Worm (Caenorhabditis elegans): ENCODE data around the gene cnc-3.

DNA sequence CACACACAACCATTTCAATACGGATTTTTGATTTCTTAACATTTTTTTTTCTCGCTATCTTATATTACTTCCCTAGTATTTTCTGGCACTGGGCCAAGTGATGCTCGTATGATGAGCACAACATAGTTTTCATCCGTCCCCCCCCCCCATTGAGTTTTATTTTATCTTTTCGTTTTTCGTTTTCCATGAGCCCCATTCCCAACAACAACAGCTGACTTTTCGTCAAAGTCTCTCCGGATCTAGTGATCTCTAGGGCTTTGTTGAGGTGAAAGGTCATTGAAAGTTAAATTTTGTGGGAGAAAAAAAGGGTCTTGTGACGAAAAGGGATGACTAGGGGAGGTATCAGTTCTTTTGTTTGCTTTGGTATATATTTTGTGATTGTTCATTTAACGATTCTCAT, 33.0 kb downstream of the cnc-3 start:
- TF ChIP-seq ztf-11 (tag; optimal IDR thresholded peaks at IDR 0.05) (no peak), nhr-76 (tag; optimal IDR thresholded peaks at IDR 0.05) (no peak), nhr-28 (tag; optimal IDR thresholded peaks at IDR 0.05) (no peak), lin-13 (tag; optimal IDR thresholded peaks at IDR 0.05) (no peak), unc-62 (GFP tag; optimal IDR thresholded peaks at IDR 0.05) (no peak), elt-3 (tag; optimal IDR thresholded peaks at IDR 0.05) (no peak), snpc-4 (tag; optimal IDR thresholded peaks at IDR 0.05) (no peak), elt-1 (tag; optimal IDR thresholded peaks at IDR 0.05; ENCODE audit: borderline replicate concordance, insufficient read depth) (no peak), nhr-12 (tag; optimal IDR thresholded peaks at IDR 0.05) (no peak), nhr-2 (tag; optimal IDR thresholded peaks at IDR 0.05) (no peak), pha-4 (tag; optimal IDR thresholded peaks at IDR 0.05) (no peak), drap-1 (GFP tag; optimal IDR thresholded peaks at IDR 0.05) (no peak)
